Worm (Caenorhabditis elegans) whole organism, L2 larva: Measurements from ENCODE around the gene W01H2.2.

Experiments
- blmp-1 ChIP-seq: sonication (generic microtip); optimal IDR thresholded peaks from 2 replicates; lab custom pipeline; 2017; ENCODE audit warnings: missing genetic modification characterization, mild to moderate bottlenecking, missing compliant biosample characterization, antibody characterized with exemption, moderate library complexity; ENCODE audit not compliant: insufficient read depth
- sma-3 ChIP-seq: sonication (generic microtip); optimal IDR thresholded peaks from 2 replicates; lab custom pipeline; 2016; ENCODE audit warnings: missing genetic modification reagents, missing genetic modification characterization, missing compliant biosample characterization

DNA sequence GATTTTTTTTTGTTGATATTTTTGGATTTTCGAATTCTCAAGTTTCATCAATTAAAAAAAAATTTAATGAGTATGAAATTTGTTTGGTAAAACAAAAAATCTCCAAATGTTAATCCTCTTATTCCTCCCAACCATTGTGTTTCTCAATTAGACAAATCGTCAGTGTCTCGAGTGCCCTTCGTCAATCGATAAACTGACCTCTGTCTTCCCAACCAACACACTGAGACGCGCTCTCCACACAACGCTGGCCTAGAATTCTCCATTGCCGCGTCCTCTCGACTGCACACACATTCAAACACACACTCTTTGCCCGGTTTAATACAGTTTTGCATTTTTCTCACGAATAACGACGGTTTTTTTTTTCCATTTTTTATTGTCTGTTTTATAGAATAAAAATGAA is 36.5 kb upstream of the W01H2.2 start, which contains the start of gene taf-11.1:
- TF ChIP-seq blmp-1 (no peak), sma-3 (no peak)
